Fruit fly (Drosophila melanogaster) whole organism, embryonic: ENCODE results near the gene prd.
A peak's percentile ranks its signal among the peaks of the same experiment; 100 is the strongest.

Experiments
- Adf1 ChIP-seq: fragments of 200-800 bp; sonication (Bioruptor generic); IDR thresholded peaks from 2 replicates; pipeline ENCODE4 v1.3.6; 2022; ENCODE audit warnings: missing biosample characterization, missing genetic modification characterization
- CG18262 ChIP-seq: fragments of 200-800 bp; optimal IDR thresholded peaks from 3 replicates; lab custom pipeline; 2019; ENCODE audit warnings: missing biosample characterization, mild to moderate bottlenecking, missing genetic modification characterization, moderate library complexity
- CG2678 ChIP-seq: fragments of 200-800 bp; sonication (Bioruptor generic); optimal IDR thresholded peaks from 3 replicates; lab custom pipeline; 2019; ENCODE audit warnings: missing biosample characterization, mild to moderate bottlenecking, missing genetic modification characterization, moderate library complexity
- CG6813 ChIP-seq: fragments of 200-800 bp; sonication (Bioruptor generic); optimal IDR thresholded peaks from 2 replicates; lab custom pipeline; 2017; ENCODE audit warnings: missing biosample characterization, missing genetic modification characterization, mild to moderate bottlenecking, moderate library complexity, missing genetic modification reagents
- NfI ChIP-seq: fragments of 200-800 bp; sonication (Bioruptor generic); optimal IDR thresholded peaks from 3 replicates; lab custom pipeline; 2018; ENCODE audit warnings: missing biosample characterization, mild to moderate bottlenecking, missing genetic modification characterization, moderate library complexity
- ash1 ChIP-seq: fragments of 200-800 bp; sonication (Bioruptor generic); optimal IDR thresholded peaks from 2 replicates; lab custom pipeline; 2018; ENCODE audit warnings: missing biosample characterization, mild to moderate bottlenecking, missing genetic modification characterization
- bab2 ChIP-seq: fragments of 200-800 bp; sonication (Bioruptor generic); optimal IDR thresholded peaks from 2 replicates; lab custom pipeline; 2016; ENCODE audit warnings: missing biosample characterization, missing genetic modification characterization
- ranshi ChIP-seq: fragments of 200-800 bp; sonication (Bioruptor generic); IDR thresholded peaks from 2 replicates; pipeline ENCODE4 v1.3.6; 2022; ENCODE audit warnings: missing biosample characterization, missing genetic modification characterization

DNA sequence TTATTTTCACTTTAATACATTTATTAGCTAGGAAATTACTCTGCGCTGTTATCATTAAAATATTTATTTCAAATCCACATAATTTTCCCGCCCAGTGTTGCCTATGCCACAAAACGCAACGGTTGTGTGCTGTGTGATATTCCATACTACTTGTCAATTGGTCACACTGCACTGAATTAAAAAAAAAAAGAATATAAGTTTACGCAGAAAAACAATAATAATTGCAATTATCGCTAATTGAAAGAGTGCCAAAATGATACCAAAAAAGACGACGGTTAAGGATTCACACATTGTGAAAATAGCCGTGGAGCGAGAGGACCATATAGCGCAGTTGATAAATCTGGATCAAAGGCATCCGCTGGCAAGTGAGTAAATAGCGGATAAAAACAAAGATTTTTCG, 12.1 kb upstream of the prd start, which contains the start of gene Ced-12:
- TF ChIP-seq CG6813 (GFP tag; lab: Kevin White, UChicago) = no peak
- TF ChIP-seq bab2 (GFP tag; lab: Kevin White, UChicago) = no peak
- no peak for TF ChIP-seq ranshi
- no peak for TF ChIP-seq Adf1 (GFP tag; lab: Robert Waterston, UW)
- no peak for TF ChIP-seq ash1 (GFP tag; lab: Kevin White, UChicago)
- peak; percentile 60 for TF ChIP-seq CG18262 (tag; lab: Kevin White, UChicago)
- TF ChIP-seq NfI = no peak
- TF ChIP-seq CG2678 = no peak
